Fruit fly (Drosophila melanogaster): ENCODE measurements around the gene Or33a.

The Or33a gene

DNA sequence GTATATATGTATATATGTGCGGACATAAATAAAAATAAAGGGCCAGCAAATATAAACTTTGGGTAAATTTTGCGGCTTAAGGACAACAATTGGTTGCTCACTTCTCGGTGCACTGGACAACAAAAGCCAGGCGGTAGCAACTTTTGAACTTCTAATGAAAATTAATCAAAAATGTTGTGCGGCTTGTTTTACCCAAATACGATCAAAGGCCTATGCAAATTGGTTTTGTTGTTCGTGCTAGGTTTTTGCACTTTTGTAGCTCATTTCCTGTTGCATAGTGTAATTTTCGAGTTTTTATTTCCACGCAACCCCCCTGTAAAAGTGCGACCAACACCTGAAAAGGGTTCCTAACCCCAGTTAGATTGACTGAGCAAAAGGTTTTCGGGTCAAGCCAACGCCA lies 31.8 kb upstream of the Or33a start (continued):
- no peak for TF ChIP-seq Trl (optimal IDR thresholded peaks at IDR 0.05)
- no peak for TF ChIP-seq Trl (GFP tag; optimal IDR thresholded peaks at IDR 0.05)
- no peak for TF ChIP-seq run (tag; optimal IDR thresholded peaks at IDR 0.05)
- peak; percentile 40 for TF ChIP-seq CG11504 (tag; optimal IDR thresholded peaks at IDR 0.05)
- peak in 1 of 2 experiments; percentile 38 for TF ChIP-seq Hr51 (GFP tag; optimal IDR thresholded peaks at IDR 0.05)
- peak; percentile 25 for TF ChIP-seq CG12071 (GFP tag; optimal IDR thresholded peaks at IDR 0.05)
- no peak for TF ChIP-seq CG2712 (tag; optimal IDR thresholded peaks at IDR 0.05)
- TF ChIP-seq CG2678 (tag; optimal IDR thresholded peaks at IDR 0.05) = peak; percentile 51
- no peak for TF ChIP-seq CG1024 (GFP tag; IDR thresholded peaks at IDR 0.05)
- no peak for TF ChIP-seq CG31441 (GFP tag; IDR thresholded peaks at IDR 0.05)
- no peak for TF ChIP-seq Sox100B (GFP tag; optimal IDR thresholded peaks at IDR 0.05)
- peak; percentile 44 for TF ChIP-seq Fer1 (GFP tag; optimal IDR thresholded peaks at IDR 0.05)
- no peak for TF ChIP-seq CG33557 (GFP tag; optimal IDR thresholded peaks at IDR 0.05)
- TF ChIP-seq scrt (GFP tag; optimal IDR thresholded peaks at IDR 0.05) = peak; percentile 15
- TF ChIP-seq vnd (GFP tag; IDR thresholded peaks at IDR 0.05; ENCODE audit: partially characterized antibody) = no peak
- TF ChIP-seq sens (GFP tag) = no peak
- TF ChIP-seq B-H2 (GFP tag; optimal IDR thresholded peaks at IDR 0.05) = no peak
- TF ChIP-seq gcm2 (GFP tag; optimal IDR thresholded peaks at IDR 0.05) = no peak
- TF ChIP-seq CG17186 (GFP tag; optimal IDR thresholded peaks at IDR 0.05) = no peak
- no peak for TF ChIP-seq CG1233 (GFP tag; optimal IDR thresholded peaks at IDR 0.05)
- no peak for TF ChIP-seq CG30403 (GFP tag; optimal IDR thresholded peaks at IDR 0.05)
- no peak for TF ChIP-seq Dll (GFP tag; IDR thresholded peaks at IDR 0.05; ENCODE audit: partially characterized antibody)
- no peak for TF ChIP-seq CG34376 (GFP tag; optimal IDR thresholded peaks at IDR 0.05)
- TF ChIP-seq caup (GFP tag; optimal IDR thresholded peaks at IDR 0.05; ENCODE audit: severe bottlenecking) = peak; percentile 33
- TF ChIP-seq bowl (GFP tag; IDR thresholded peaks at IDR 0.05) = no peak
- TF ChIP-seq ATbp (GFP tag; optimal IDR thresholded peaks at IDR 0.05) = no peak
- TF ChIP-seq Meics (GFP tag; optimal IDR thresholded peaks at IDR 0.05) = peak; percentile 56
- TF ChIP-seq sna (GFP tag; IDR thresholded peaks at IDR 0.05; ENCODE audit: partially characterized antibody) = no peak
- TF ChIP-seq CG11560 (tag; IDR thresholded peaks at IDR 0.05) = peak; percentile 21; the same call in 1 of the 3 replicates
- peak; percentile 10 for TF ChIP-seq gro (GFP tag; optimal IDR thresholded peaks at IDR 0.05)
- no peak for TF ChIP-seq unpg (GFP tag; optimal IDR thresholded peaks at IDR 0.05)
- peak; percentile 6 for TF ChIP-seq mam (GFP tag; optimal IDR thresholded peaks at IDR 0.05)
- peak; percentile 71 for TF ChIP-seq slbo (GFP tag; IDR thresholded peaks at IDR 0.05)
- TF ChIP-seq Atf3 (GFP tag; optimal IDR thresholded peaks at IDR 0.05) = no peak
- no peak for TF ChIP-seq grn (GFP tag; optimal IDR thresholded peaks at IDR 0.05)
- no peak for TF ChIP-seq hb (GFP tag; IDR thresholded peaks at IDR 0.05; ENCODE audit: partially characterized antibody)
- TF ChIP-seq H15 (GFP tag; IDR thresholded peaks at IDR 0.05) = no peak
- TF ChIP-seq Neu2 (GFP tag; optimal IDR thresholded peaks at IDR 0.05; ENCODE audit: borderline replicate concordance) = no peak
- TF ChIP-seq Ada2b (GFP tag; IDR thresholded peaks at IDR 0.05) = no peak
- TF ChIP-seq chm (GFP tag; IDR thresholded peaks at IDR 0.05) = peak; percentile 31; the same call in 1 of the 2 replicates
- TF ChIP-seq CG15269 (tag; optimal IDR thresholded peaks at IDR 0.05) = peak; percentile 54
- no peak for TF ChIP-seq CG8765 (GFP tag; IDR thresholded peaks at IDR 0.05)
- TF ChIP-seq trem (tag; optimal IDR thresholded peaks at IDR 0.05) = no peak
- TF ChIP-seq Hmr (GFP tag; optimal IDR thresholded peaks at IDR 0.05) = peak; percentile 43
- TF ChIP-seq br (optimal IDR thresholded peaks at IDR 0.05) = no peak
- TF ChIP-seq ara (GFP tag; IDR thresholded peaks at IDR 0.05) = no peak
- no peak for TF ChIP-seq CG8359 (GFP tag; optimal IDR thresholded peaks at IDR 0.05; ENCODE audit: borderline replicate concordance)
- TF ChIP-seq CG17802 (tag; optimal IDR thresholded peaks at IDR 0.05) = no peak
- no peak for TF ChIP-seq Vsx1 (GFP tag; optimal IDR thresholded peaks at IDR 0.05)
- TF ChIP-seq crol (GFP tag; IDR thresholded peaks at IDR 0.05) = no peak
- no peak for TF ChIP-seq Adf1 (GFP tag; IDR thresholded peaks at IDR 0.05)
- no peak for TF ChIP-seq trh (GFP tag; optimal IDR thresholded peaks at IDR 0.05)

Measured in whole organism, embryonic.